Worm (Caenorhabditis elegans) whole organism, L3 larva: ENCODE data around the gene Y43B11AL.1.

ENCODE experiments used
- R02D3.7 ChIP-seq: fragments of 150-350 bp; optimal IDR thresholded peaks from 2 replicates; lab custom pipeline; 2014; ENCODE audit warnings: missing biosample characterization, missing genetic modification characterization
- ama-1 ChIP-seq: fragments of 150-350 bp; optimal IDR thresholded peaks from 2 replicates; lab custom pipeline; 2018
- ceh-28 ChIP-seq: fragments of 150-350 bp; optimal IDR thresholded peaks from 2 replicates; lab custom pipeline; 2014; ENCODE audit warnings: missing biosample characterization, missing genetic modification reagents, missing genetic modification characterization
- ceh-9 ChIP-seq: sonication (generic microtip); optimal IDR thresholded peaks from 2 replicates; lab custom pipeline; 2018; ENCODE audit warnings: missing biosample characterization, missing genetic modification characterization
- egl-27 ChIP-seq: sonication (generic microtip); optimal IDR thresholded peaks from 4 replicates; lab custom pipeline; 2017; ENCODE audit warnings: missing biosample characterization, missing genetic modification reagents, missing genetic modification characterization
- egl-5 ChIP-seq: fragments of 150-350 bp; optimal IDR thresholded peaks from 2 replicates; lab custom pipeline; 2017; ENCODE audit warnings: missing biosample characterization, missing genetic modification reagents, missing genetic modification characterization, inconsistent platforms
- elt-2 ChIP-seq: sonication (generic microtip); optimal IDR thresholded peaks from 2 replicates; lab custom pipeline; 2016; ENCODE audit warnings: missing genetic modification reagents, mild to moderate bottlenecking, missing genetic modification characterization, missing compliant biosample characterization
- elt-3 ChIP-seq, 3 experiments: fragments of 150-350 bp in 1 of 3; sonication (generic microtip) in 2 of 3; optimal IDR thresholded peaks; 2 replicates in 2 of 3; 4 replicates in 1 of 3; lab custom pipeline; 2014 to 2017; ENCODE audit warnings: missing biosample characterization in 3 of 3, missing genetic modification characterization in 3 of 3
- eor-1 ChIP-seq, 2 experiments: fragments of 150-350 bp; optimal IDR thresholded peaks; 2 replicates each; lab custom pipeline; 2014 to 2018; ENCODE audit warnings: missing biosample characterization in 2 of 2, missing genetic modification characterization in 2 of 2
- hmg-11 ChIP-seq: sonication (generic microtip); optimal IDR thresholded peaks from 2 replicates; lab custom pipeline; 2016; ENCODE audit warnings: missing genetic modification characterization, missing compliant biosample characterization
- lin-15B ChIP-seq: fragments of 150-350 bp; optimal IDR thresholded peaks from 2 replicates; lab custom pipeline; 2014; ENCODE audit warnings: missing biosample characterization, missing genetic modification characterization
- lin-39 ChIP-seq: fragments of 150-350 bp; optimal IDR thresholded peaks from 2 replicates; lab custom pipeline; 2018; ENCODE audit warnings: missing biosample characterization, missing genetic modification reagents, missing genetic modification characterization
- lsy-12 ChIP-seq: sonication (generic microtip); optimal IDR thresholded peaks from 2 replicates; lab custom pipeline; 2016; ENCODE audit warnings: mild to moderate bottlenecking, missing genetic modification characterization, missing compliant biosample characterization
- mdl-1 ChIP-seq: fragments of 150-350 bp; optimal IDR thresholded peaks from 2 replicates; lab custom pipeline; 2014; ENCODE audit warnings: missing biosample characterization, missing genetic modification characterization
- mml-1 ChIP-seq: fragments of 150-350 bp; sonication (generic microtip); optimal IDR thresholded peaks from 3 replicates; lab custom pipeline; 2014; ENCODE audit warnings: missing biosample characterization, missing genetic modification characterization
- nfya-1 ChIP-seq: sonication (generic microtip); optimal IDR thresholded peaks from 2 replicates; lab custom pipeline; 2017; ENCODE audit warnings: missing genetic modification characterization, mild to moderate bottlenecking, missing compliant biosample characterization, antibody characterized with exemption, moderate library complexity; ENCODE audit not compliant: insufficient read depth
- nhr-23 ChIP-seq: fragments of 150-350 bp; optimal IDR thresholded peaks from 2 replicates; lab custom pipeline; 2014; ENCODE audit warnings: missing biosample characterization, missing genetic modification reagents, missing genetic modification characterization
- nhr-43 ChIP-seq: sonication (generic microtip); optimal IDR thresholded peaks from 2 replicates; lab custom pipeline; 2016; ENCODE audit warnings: mild to moderate bottlenecking, missing genetic modification characterization, missing compliant biosample characterization; ENCODE audit not compliant: poor library complexity, severe bottlenecking
- nhr-67 ChIP-seq: fragments of 150-350 bp; optimal IDR thresholded peaks from 2 replicates; lab custom pipeline; 2014; ENCODE audit warnings: missing biosample characterization, missing genetic modification characterization
- nhr-76 ChIP-seq: fragments of 150-350 bp; sonication (generic microtip); optimal IDR thresholded peaks from 5 replicates; lab custom pipeline; 2014; ENCODE audit warnings: missing biosample characterization, missing genetic modification characterization
- pha-4 ChIP-seq: fragments of 150-350 bp; optimal IDR thresholded peaks from 2 replicates; lab custom pipeline; 2014; ENCODE audit warnings: missing biosample characterization, missing genetic modification reagents, missing genetic modification characterization
- pqm-1 ChIP-seq: fragments of 150-350 bp; optimal IDR thresholded peaks from 2 replicates; lab custom pipeline; 2017; ENCODE audit warnings: missing biosample characterization, missing genetic modification characterization, inconsistent platforms
- sea-2 ChIP-seq: fragments of 150-350 bp; sonication (generic microtip); optimal IDR thresholded peaks from 4 replicates; lab custom pipeline; 2014; ENCODE audit warnings: missing biosample characterization, missing genetic modification reagents, missing genetic modification characterization
- skn-1 ChIP-seq: fragments of 150-350 bp; optimal IDR thresholded peaks from 2 replicates; lab custom pipeline; 2014; ENCODE audit warnings: missing biosample characterization, missing genetic modification characterization
- snpc-4 ChIP-seq: fragments of 150-350 bp; optimal IDR thresholded peaks from 2 replicates; lab custom pipeline; 2014; ENCODE audit warnings: missing biosample characterization, missing genetic modification characterization
- tbx-2 ChIP-seq: sonication (generic microtip); optimal IDR thresholded peaks from 2 replicates; lab custom pipeline; 2016; ENCODE audit warnings: mild to moderate bottlenecking, missing genetic modification characterization, missing compliant biosample characterization
- zag-1 ChIP-seq: fragments of 150-350 bp; optimal IDR thresholded peaks from 2 replicates; lab custom pipeline; 2014; ENCODE audit warnings: missing biosample characterization, missing genetic modification characterization
- ztf-11 ChIP-seq: fragments of 150-350 bp; optimal IDR thresholded peaks from 2 replicates; lab custom pipeline; 2014; ENCODE audit warnings: missing biosample characterization, missing genetic modification characterization

Gene Y43B11AL.1

ce11 chrIV:7084632-7085160 lies 19.6 kb downstream of the Y43B11AL.1 start, which contains the start of gene rps-4 (continued):
- TF ChIP-seq egl-27 (tag; lab: Kevin White, UChicago) (peak; percentile 75), lsy-12 (peak; percentile 77), nhr-67 (tag; lab: Kevin White, UChicago) (no peak), nhr-43 (tag; lab: Kevin White, UChicago) (peak; percentile 75), hmg-11 (tag; lab: Kevin White, UChicago) (peak; percentile 85), mml-1 (tag; lab: Kevin White, UChicago) (no peak), ztf-11 (tag; lab: Kevin White, UChicago) (no peak), ceh-9 (tag; lab: Kevin White, UChicago) (no peak), tbx-2 (tag; lab: Kevin White, UChicago) (peak; percentile 46), mdl-1 (tag; lab: Kevin White, UChicago) (no peak), lin-39 (tag; lab: Kevin White, UChicago) (peak; percentile 86), sea-2 (GFP tag; lab: Kevin White, UChicago) (no peak), elt-2 (tag; lab: Kevin White, UChicago) (peak; percentile 81)

ce11 chrIV:7094216-7094758 lies 29.2 kb downstream of the Y43B11AL.1 start, which contains the start of gene deb-1:
Gene deb-1 (minus strand): TSS chrIV:7094266.
- peak; percentile 24 for TF ChIP-seq pqm-1
- no peak for TF ChIP-seq ama-1 (lab: Kevin White, UChicago)
- TF ChIP-seq pha-4 (tag; lab: Kevin White, UChicago) = peak; percentile 85
- TF ChIP-seq elt-2 (tag; lab: Kevin White, UChicago) = peak; percentile 75
- TF ChIP-seq, all 47 proteins: peak for 3

ce11 chrIV:7095396-7095964 lies 30.4 kb downstream of the Y43B11AL.1 start:
- TF ChIP-seq pha-4 (tag; lab: Kevin White, UChicago) (peak; percentile 24), zag-1 (no peak), snpc-4 (tag; lab: Kevin White, UChicago) (peak; percentile 43), ceh-28 (tag; lab: Kevin White, UChicago) (no peak), nhr-23 (tag; lab: Kevin White, UChicago) (peak; percentile 72)

ce11 chrIV:7096097-7096496 lies 31.0 kb downstream of the Y43B11AL.1 start:
- peak; percentile 0 for TF ChIP-seq lin-39 (tag; lab: Kevin White, UChicago)
- no peak for TF ChIP-seq ama-1 (lab: Kevin White, UChicago)

- TF ChIP-seq mdl-1 (tag; lab: Kevin White, UChicago) (no peak), nhr-76 (tag; lab: Kevin White, UChicago) (no peak), sea-2 (GFP tag; lab: Kevin White, UChicago) (no peak), egl-5 (no peak), tbx-2 (tag; lab: Kevin White, UChicago) (no peak), skn-1 (no peak), elt-3 (tag; optimal IDR thresholded peaks at IDR 0.05; lab: Kevin White, UChicago) (no peak), elt-2 (tag; lab: Kevin White, UChicago) (no peak), ama-1 (lab: Kevin White, UChicago) (no peak), nfya-1 (tag; lab: Kevin White, UChicago) (no peak), eor-1 (tag; optimal IDR thresholded peaks at IDR 0.05; lab: Kevin White, UChicago) (no peak), hmg-11 (tag; lab: Kevin White, UChicago) (no peak), R02D3.7 (tag; lab: Kevin White, UChicago) (no peak), ceh-9 (tag; lab: Kevin White, UChicago) (no peak), nhr-67 (tag; lab: Kevin White, UChicago) (no peak), nhr-43 (tag; lab: Kevin White, UChicago) (no peak), lin-15B (tag; lab: Kevin White, UChicago) (no peak), nhr-23 (tag; lab: Kevin White, UChicago) (no peak)
These were observed 32.3 kb downstream of the Y43B11AL.1 start for ce11 chrIV:7097450-7097849.
